Comparison of ENCODE assay signal across 3 fruit fly cellular contexts in the genomic region with DNA sequence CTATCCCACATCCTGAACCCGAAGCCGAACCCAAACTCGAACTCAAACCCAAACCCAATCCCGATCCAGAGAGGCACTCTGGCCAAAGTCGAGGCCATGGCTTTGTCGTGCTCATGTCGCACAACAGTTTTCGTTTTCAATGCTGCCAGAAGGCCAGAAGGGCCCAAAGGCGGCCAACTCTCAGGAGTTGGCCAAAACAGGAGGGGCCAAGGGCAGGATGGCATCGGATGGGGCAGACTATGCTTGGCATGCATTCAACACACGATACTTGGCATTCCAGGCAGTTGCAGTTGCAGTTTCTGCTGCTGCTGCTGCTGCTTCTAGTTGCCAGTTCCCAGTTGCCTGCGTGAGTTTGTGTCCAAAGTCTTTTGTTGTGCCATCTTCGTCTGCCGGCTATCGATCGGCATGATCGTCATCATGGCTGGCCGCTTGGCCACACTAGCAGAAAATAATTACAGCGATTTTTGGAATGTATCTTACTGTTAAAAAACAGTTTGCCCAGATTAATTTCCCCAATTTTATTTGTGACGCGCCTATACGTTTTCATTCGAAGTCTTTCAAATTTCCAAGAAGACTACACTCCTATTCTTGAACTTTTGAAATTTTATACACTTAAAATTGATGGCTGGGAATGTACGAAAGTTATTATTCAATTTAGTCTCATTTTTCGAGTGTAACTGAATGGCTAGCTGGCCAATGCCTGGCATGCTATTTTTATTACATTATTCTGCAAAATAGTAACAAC.
TF ChIP-seq lines count a peak whose summit lies in the region.

No protein-coding gene starts in this region.

- no peak for TF ChIP-seq CTCF in whole organism, embryonic (GFP tag; optimal IDR thresholded peaks at IDR 0.05; lab: Kevin White, UChicago)

TF ChIP-seq in whole organism, embryonic, 481 proteins besides CTCF, POLR2A, EP300 and RAD21:
- TF ChIP-seq bsh (GFP tag; optimal IDR thresholded peaks at IDR 0.05; lab: Kevin White, UChicago) (peak in 1 of 2 experiments; percentile 56), Ets65A (GFP tag; lab: Kevin White, UChicago) (peak; percentile 73), Trl (optimal IDR thresholded peaks at IDR 0.05; lab: Kevin White, UChicago) (no peak), Trl (GFP tag; optimal IDR thresholded peaks at IDR 0.05; lab: Kevin White, UChicago) (no peak)

TF ChIP-seq in whole organism, prepupa, 60 proteins besides CTCF, POLR2A, EP300 and RAD21 (continues in another document):
- no peak for TF ChIP-seq dac (GFP tag; optimal IDR thresholded peaks at IDR 0.05; lab: Kevin White, UChicago)
- TF ChIP-seq CG31627 (GFP tag; optimal IDR thresholded peaks at IDR 0.05; lab: Kevin White, UChicago), result no peak
- no peak for TF ChIP-seq CG6854 (GFP tag; optimal IDR thresholded peaks at IDR 0.05; lab: Kevin White, UChicago)
- TF ChIP-seq Smox (GFP tag; optimal IDR thresholded peaks at IDR 0.05; lab: Kevin White, UChicago), result no peak
- peak; percentile 21 for TF ChIP-seq CG32006 (GFP tag; optimal IDR thresholded peaks at IDR 0.05; lab: Kevin White, UChicago)
- no peak for TF ChIP-seq CG15336 (GFP tag; IDR thresholded peaks at IDR 0.05; lab: Robert Waterston, UW)
- TF ChIP-seq Sox14 (GFP tag; optimal IDR thresholded peaks at IDR 0.05; lab: Kevin White, UChicago), result peak; percentile 34
- TF ChIP-seq CG3919 (GFP tag; optimal IDR thresholded peaks at IDR 0.05; lab: Kevin White, UChicago), result peak; percentile 47
- peak; percentile 39; the same call in 2 of the 3 replicates for TF ChIP-seq CG6163 (GFP tag; IDR thresholded peaks at IDR 0.05; lab: Robert Waterston, UW)
- TF ChIP-seq Lpt (GFP tag; optimal IDR thresholded peaks at IDR 0.05; lab: Kevin White, UChicago), result no peak
- no peak for TF ChIP-seq cyc (GFP tag; optimal IDR thresholded peaks at IDR 0.05; lab: Kevin White, UChicago)
- TF ChIP-seq OdsH (GFP tag; optimal IDR thresholded peaks at IDR 0.05; lab: Kevin White, UChicago), result peak; percentile 1
- TF ChIP-seq fkh (GFP tag; optimal IDR thresholded peaks at IDR 0.05; lab: Kevin White, UChicago), result no peak
- TF ChIP-seq CG11902 (GFP tag; optimal IDR thresholded peaks at IDR 0.05; lab: Kevin White, UChicago), result no peak
- peak; percentile 7 to 23 for TF ChIP-seq salr (GFP tag; optimal IDR thresholded peaks at IDR 0.05; lab: Kevin White, UChicago)
- no peak for TF ChIP-seq svp (GFP tag; lab: Kevin White, UChicago)
- TF ChIP-seq CG8319 (GFP tag; optimal IDR thresholded peaks at IDR 0.05; lab: Kevin White, UChicago), result no peak
- peak; percentile 77 for TF ChIP-seq CG3032 (tag; optimal IDR thresholded peaks at IDR 0.05; lab: Kevin White, UChicago)
- peak; percentile 26 for TF ChIP-seq Eip75B (GFP tag; optimal IDR thresholded peaks at IDR 0.05; lab: Kevin White, UChicago)
- peak; percentile 43 for TF ChIP-seq achi (GFP tag; optimal IDR thresholded peaks at IDR 0.05; lab: Kevin White, UChicago)
- TF ChIP-seq fd85E (GFP tag; optimal IDR thresholded peaks at IDR 0.05; lab: Kevin White, UChicago), result no peak
- TF ChIP-seq CG11294 (GFP tag; IDR thresholded peaks at IDR 0.05; lab: Robert Waterston, UW), result no peak
- no peak for TF ChIP-seq Met (GFP tag; optimal IDR thresholded peaks at IDR 0.05; lab: Kevin White, UChicago)
- no peak for TF ChIP-seq Sox15 (GFP tag; optimal IDR thresholded peaks at IDR 0.05; lab: Kevin White, UChicago)
- TF ChIP-seq spab (GFP tag; optimal IDR thresholded peaks at IDR 0.05; lab: Kevin White, UChicago), result peak; percentile 75
- peak; percentile 17 to 68 for TF ChIP-seq ss (GFP tag; optimal IDR thresholded peaks at IDR 0.05; lab: Kevin White, UChicago)
- no peak for TF ChIP-seq CG8119 (GFP tag; IDR thresholded peaks at IDR 0.05; lab: Robert Waterston, UW)
- TF ChIP-seq CG6808 (GFP tag; optimal IDR thresholded peaks at IDR 0.05; lab: Kevin White, UChicago), result peak; percentile 71
- TF ChIP-seq CG9139 (GFP tag; optimal IDR thresholded peaks at IDR 0.05; lab: Kevin White, UChicago), result peak; percentile 8
- peak; percentile 72 for TF ChIP-seq Ets96B (tag; optimal IDR thresholded peaks at IDR 0.05; lab: Kevin White, UChicago)
- no peak for TF ChIP-seq esn (GFP tag; optimal IDR thresholded peaks at IDR 0.05; lab: Kevin White, UChicago)
- peak; percentile 4 for TF ChIP-seq pdm3 (GFP tag; optimal IDR thresholded peaks at IDR 0.05; lab: Kevin White, UChicago)
- TF ChIP-seq CG6792 (GFP tag; optimal IDR thresholded peaks at IDR 0.05; lab: Kevin White, UChicago), result no peak
- peak; percentile 53 for TF ChIP-seq CG10631 (GFP tag; optimal IDR thresholded peaks at IDR 0.05; lab: Kevin White, UChicago)
- TF ChIP-seq Blimp-1 (GFP tag; optimal IDR thresholded peaks at IDR 0.05; lab: Kevin White, UChicago), result no peak
- no peak for TF ChIP-seq Sox102F (GFP tag; optimal IDR thresholded peaks at IDR 0.05; lab: Kevin White, UChicago)
- TF ChIP-seq Hr4 (GFP tag; optimal IDR thresholded peaks at IDR 0.05; lab: Kevin White, UChicago), result no peak
- TF ChIP-seq CG8632 (GFP tag; optimal IDR thresholded peaks at IDR 0.05; lab: Kevin White, UChicago), result no peak
- TF ChIP-seq Eip93F (GFP tag; optimal IDR thresholded peaks at IDR 0.05; lab: Kevin White, UChicago), result no peak
- no peak for TF ChIP-seq Hr38 (GFP tag; optimal IDR thresholded peaks at IDR 0.05; lab: Kevin White, UChicago)
- no peak for TF ChIP-seq Hr39 (GFP tag; optimal IDR thresholded peaks at IDR 0.05; lab: Kevin White, UChicago)

TF ChIP-seq in whole organism, pupa, 21 proteins besides CTCF, POLR2A, EP300 and RAD21:
- no peak for TF ChIP-seq CG13204 (GFP tag; optimal IDR thresholded peaks at IDR 0.05; lab: Kevin White, UChicago)
- peak; percentile 67 for TF ChIP-seq CG14655 (GFP tag; optimal IDR thresholded peaks at IDR 0.05; lab: Kevin White, UChicago)
- peak; percentile 22 for TF ChIP-seq CG8301 (tag; optimal IDR thresholded peaks at IDR 0.05; lab: Kevin White, UChicago)
- TF ChIP-seq CG34367 (tag; optimal IDR thresholded peaks at IDR 0.05; lab: Kevin White, UChicago), result peak; percentile 75
- peak; percentile 74 for TF ChIP-seq CG8159 (tag; optimal IDR thresholded peaks at IDR 0.05; lab: Kevin White, UChicago)
- peak; percentile 79 for TF ChIP-seq CG17806 (tag; optimal IDR thresholded peaks at IDR 0.05; lab: Kevin White, UChicago)
- peak; percentile 46 for TF ChIP-seq Pif1A (GFP tag; optimal IDR thresholded peaks at IDR 0.05; lab: Kevin White, UChicago)
- TF ChIP-seq Ets98B (GFP tag; IDR thresholded peaks at IDR 0.05; lab: Robert Waterston, UW), result no peak
- no peak for TF ChIP-seq CG12605 (GFP tag; IDR thresholded peaks at IDR 0.05; lab: Robert Waterston, UW)
- TF ChIP-seq CG10348 (GFP tag; IDR thresholded peaks at IDR 0.05; lab: Robert Waterston, UW), result no peak
- TF ChIP-seq CG32121 (GFP tag; IDR thresholded peaks at IDR 0.05; lab: Robert Waterston, UW), result no peak
- no peak for TF ChIP-seq rn (GFP tag; IDR thresholded peaks at IDR 0.05; lab: Robert Waterston, UW)
- no peak for TF ChIP-seq CG4496 (GFP tag; IDR thresholded peaks at IDR 0.05; lab: Robert Waterston, UW)
- peak; percentile 63 for TF ChIP-seq D1 (tag; optimal IDR thresholded peaks at IDR 0.05; lab: Kevin White, UChicago)
- TF ChIP-seq CG15710 (tag; optimal IDR thresholded peaks at IDR 0.05; lab: Kevin White, UChicago), result peak; percentile 66
- peak; percentile 79 for TF ChIP-seq CG9948 (tag; optimal IDR thresholded peaks at IDR 0.05; lab: Kevin White, UChicago)
- TF ChIP-seq Pif1B (GFP tag; optimal IDR thresholded peaks at IDR 0.05; lab: Kevin White, UChicago), result peak; percentile 48
- TF ChIP-seq gl (tag; optimal IDR thresholded peaks at IDR 0.05; lab: Kevin White, UChicago), result peak; percentile 1
- TF ChIP-seq fd96Ca (GFP tag; IDR thresholded peaks at IDR 0.05; lab: Robert Waterston, UW), result no peak
- TF ChIP-seq EcR (GFP tag; optimal IDR thresholded peaks at IDR 0.05; lab: Kevin White, UChicago), result peak; percentile 6
- TF ChIP-seq Snoo (tag; optimal IDR thresholded peaks at IDR 0.05; lab: Kevin White, UChicago), result no peak
